Worm (Caenorhabditis elegans): Measurements from ENCODE around the gene tut-2.

tut-2 gene

ce11 chrV:10679990-10680602 lies 22.1 kb downstream of the tut-2 start:
- no peak for TF ChIP-seq nhr-237 (tag; optimal IDR thresholded peaks at IDR 0.05)
- no peak for TF ChIP-seq crh-2 (tag; optimal IDR thresholded peaks at IDR 0.05)
- TF ChIP-seq aly-2 (tag; optimal IDR thresholded peaks at IDR 0.05) = no peak
- no peak for TF ChIP-seq F13H6.1 (tag; optimal IDR thresholded peaks at IDR 0.05)
- no peak for TF ChIP-seq ama-1 (optimal IDR thresholded peaks at IDR 0.05)
- TF ChIP-seq unc-39 (tag; optimal IDR thresholded peaks at IDR 0.05) = no peak
- TF ChIP-seq ceh-82 (tag; optimal IDR thresholded peaks at IDR 0.05) = no peak
- no peak for TF ChIP-seq egl-27 (tag; optimal IDR thresholded peaks at IDR 0.05)
- TF ChIP-seq unc-55 (GFP tag; optimal IDR thresholded peaks at IDR 0.05) = peak; percentile 41
- no peak for TF ChIP-seq ztf-4 (tag; optimal IDR thresholded peaks at IDR 0.05)
- no peak for TF ChIP-seq lin-11 (tag; optimal IDR thresholded peaks at IDR 0.05)
- TF ChIP-seq nhr-129 (tag; optimal IDR thresholded peaks at IDR 0.05) = peak; percentile 3
- TF ChIP-seq C34F6.9 (tag; optimal IDR thresholded peaks at IDR 0.05) = peak; percentile 42
- no peak for TF ChIP-seq nhr-11 (tag; optimal IDR thresholded peaks at IDR 0.05)
- TF ChIP-seq mdl-1 (tag; optimal IDR thresholded peaks at IDR 0.05) = no peak
- TF ChIP-seq Y55F3AM.14 (GFP tag; optimal IDR thresholded peaks at IDR 0.05) = no peak
- peak in 1 of 2 experiments; percentile 73 for TF ChIP-seq lsy-2 (tag; optimal IDR thresholded peaks at IDR 0.05)
- TF ChIP-seq elt-3 (tag; optimal IDR thresholded peaks at IDR 0.05) = no peak
- no peak for TF ChIP-seq elt-1 (tag; optimal IDR thresholded peaks at IDR 0.05)
- TF ChIP-seq nhr-10 (tag; optimal IDR thresholded peaks at IDR 0.05) = no peak
- TF ChIP-seq sma-9 (GFP tag; optimal IDR thresholded peaks at IDR 0.05) = no peak
- TF ChIP-seq sma-9 (tag; optimal IDR thresholded peaks at IDR 0.05) = no peak
- no peak for TF ChIP-seq unc-62 (GFP tag; optimal IDR thresholded peaks at IDR 0.05)
- TF ChIP-seq zag-1 (tag; optimal IDR thresholded peaks at IDR 0.05) = no peak
- TF ChIP-seq gmeb-1 (tag; optimal IDR thresholded peaks at IDR 0.05) = no peak
- no peak for TF ChIP-seq sma-3 (GFP tag; optimal IDR thresholded peaks at IDR 0.05)
- no peak for TF ChIP-seq lin-13 (GFP tag; optimal IDR thresholded peaks at IDR 0.05)
- no peak for TF ChIP-seq nhr-77 (tag; optimal IDR thresholded peaks at IDR 0.05)
- no peak for TF ChIP-seq mab-5 (tag; optimal IDR thresholded peaks at IDR 0.05)

- TF ChIP-seq elt-3 (tag; optimal IDR thresholded peaks at IDR 0.05) = no peak
- TF ChIP-seq nhr-21 (tag; optimal IDR thresholded peaks at IDR 0.05) = peak; percentile 65
- TF ChIP-seq egl-27 (tag; optimal IDR thresholded peaks at IDR 0.05) = peak; percentile 49
- peak; percentile 60 to 73 for TF ChIP-seq mdl-1 (tag; optimal IDR thresholded peaks at IDR 0.05)
- TF ChIP-seq peb-1 (tag; optimal IDR thresholded peaks at IDR 0.05) = peak; percentile 11
- TF ChIP-seq nhr-25 (tag; optimal IDR thresholded peaks at IDR 0.05) = peak; percentile 10
- TF ChIP-seq crh-2 (tag; optimal IDR thresholded peaks at IDR 0.05) = peak; percentile 12
- TF ChIP-seq fos-1 (tag; optimal IDR thresholded peaks at IDR 0.05) = peak; percentile 64
- TF ChIP-seq blmp-1 (tag; optimal IDR thresholded peaks at IDR 0.05; ENCODE audit: insufficient read depth) = no peak
- TF ChIP-seq Y55F3AM.14 (GFP tag; optimal IDR thresholded peaks at IDR 0.05) = peak; percentile 65
- TF ChIP-seq sma-3 (GFP tag; optimal IDR thresholded peaks at IDR 0.05) = peak; percentile 22
- peak in 1 of 2 experiments; percentile 19 for TF ChIP-seq lsy-2 (tag; optimal IDR thresholded peaks at IDR 0.05)
- TF ChIP-seq sma-9 (GFP tag; optimal IDR thresholded peaks at IDR 0.05) = peak; percentile 46
- no peak for TF ChIP-seq sma-9 (tag; optimal IDR thresholded peaks at IDR 0.05)
- TF ChIP-seq nhr-129 (tag; optimal IDR thresholded peaks at IDR 0.05) = peak; percentile 61
- TF ChIP-seq dmd-4 (tag; optimal IDR thresholded peaks at IDR 0.05) = no peak
- peak; percentile 62 for TF ChIP-seq F13H6.1 (tag; optimal IDR thresholded peaks at IDR 0.05)
Observed at ce11 chrV:10681117-10681959, 23.3 kb downstream of the tut-2 start.

ce11 chrV:10682122-10682521 lies 24.1 kb downstream of the tut-2 start, which contains the start of gene gsp-1:
gsp-1 (plus strand) TSS chrV:10682422.
- TF ChIP-seq mdl-1 (tag; optimal IDR thresholded peaks at IDR 0.05) (no peak), mbf-1 (tag; optimal IDR thresholded peaks at IDR 0.05) (no peak), gmeb-1 (tag; optimal IDR thresholded peaks at IDR 0.05) (no peak), sma-9 (GFP tag; optimal IDR thresholded peaks at IDR 0.05) (no peak), sma-9 (tag; optimal IDR thresholded peaks at IDR 0.05) (no peak), ama-1 (optimal IDR thresholded peaks at IDR 0.05) (no peak)
